Fruit fly (Drosophila melanogaster) whole organism, embryonic: ENCODE measurements around the gene obst-B.

Experiments
- Adf1 ChIP-seq: fragments of 200-800 bp; sonication (Bioruptor generic); IDR thresholded peaks from 2 replicates; pipeline ENCODE4 v1.3.6; 2022; ENCODE audit warnings: missing biosample characterization, missing genetic modification characterization
- CG11247 ChIP-seq: fragments of 200-800 bp; sonication (Bioruptor generic); IDR thresholded peaks from 2 replicates; pipeline ENCODE4 v1.3.6; 2022; ENCODE audit warnings: missing biosample characterization, missing genetic modification characterization
- CG11560 ChIP-seq: fragments of 200-800 bp; sonication (Bioruptor generic); IDR thresholded peaks from 3 replicates; pipeline ENCODE4 v1.3.6; 2022; ENCODE audit warnings: missing biosample characterization, missing genetic modification characterization
- CG12219 ChIP-seq: fragments of 200-800 bp; sonication (Bioruptor generic); optimal IDR thresholded peaks from 3 replicates; lab custom pipeline; 2018; ENCODE audit warnings: missing biosample characterization, mild to moderate bottlenecking, missing genetic modification characterization
- CG12236 ChIP-seq: fragments of 200-800 bp; sonication (Bioruptor generic); optimal IDR thresholded peaks from 2 replicates; lab custom pipeline; 2016; ENCODE audit warnings: missing biosample characterization, missing genetic modification characterization
- CG13424 ChIP-seq: fragments of 200-800 bp; sonication (Bioruptor generic); optimal IDR thresholded peaks from 2 replicates; lab custom pipeline; 2019; ENCODE audit warnings: missing biosample characterization, mild to moderate bottlenecking, missing genetic modification characterization, moderate library complexity
- CG14441 ChIP-seq: fragments of 200-800 bp; sonication (Bioruptor generic); IDR thresholded peaks from 2 replicates; pipeline ENCODE4 v1.3.6; 2022; ENCODE audit warnings: missing biosample characterization, missing genetic modification characterization
- CG17802 ChIP-seq: fragments of 200-800 bp; sonication (Bioruptor generic); optimal IDR thresholded peaks from 2 replicates; lab custom pipeline; 2018; ENCODE audit warnings: missing biosample characterization, mild to moderate bottlenecking, missing genetic modification characterization, moderate library complexity
- CG18476 ChIP-seq: fragments of 200-800 bp; sonication (Bioruptor generic); optimal IDR thresholded peaks from 2 replicates; lab custom pipeline; 2016; ENCODE audit warnings: missing biosample characterization, mild to moderate bottlenecking, missing genetic modification characterization
- CG2120 ChIP-seq: fragments of 200-800 bp; sonication (Bioruptor generic); optimal IDR thresholded peaks from 3 replicates; lab custom pipeline; 2016; ENCODE audit warnings: missing biosample characterization, missing genetic modification characterization
- CG2129 ChIP-seq: fragments of 200-800 bp; sonication (Bioruptor generic); IDR thresholded peaks from 2 replicates; pipeline ENCODE4 v1.3.6; 2022; ENCODE audit warnings: missing biosample characterization, missing genetic modification characterization; ENCODE audit not compliant: partially characterized antibody
- CG31441 ChIP-seq: fragments of 200-800 bp; sonication (Bioruptor generic); IDR thresholded peaks from 2 replicates; pipeline ENCODE4 v1.3.6; 2022; ENCODE audit warnings: missing biosample characterization, missing genetic modification characterization
- CG3407 ChIP-seq: fragments of 200-800 bp; sonication (Bioruptor generic); optimal IDR thresholded peaks from 2 replicates; lab custom pipeline; 2018; ENCODE audit warnings: missing biosample characterization, mild to moderate bottlenecking, missing genetic modification characterization
- CG3995 ChIP-seq: fragments of 200-800 bp; sonication (Bioruptor generic); optimal IDR thresholded peaks from 3 replicates; lab custom pipeline; 2016; ENCODE audit warnings: missing biosample characterization, missing genetic modification characterization
- CG6765 ChIP-seq: fragments of 200-800 bp; sonication (Bioruptor generic); optimal IDR thresholded peaks from 3 replicates; lab custom pipeline; 2017; ENCODE audit warnings: missing biosample characterization, mild to moderate bottlenecking, missing genetic modification characterization
- CG6813 ChIP-seq: fragments of 200-800 bp; sonication (Bioruptor generic); optimal IDR thresholded peaks from 2 replicates; lab custom pipeline; 2017; ENCODE audit warnings: missing biosample characterization, missing genetic modification characterization, mild to moderate bottlenecking, moderate library complexity, missing genetic modification reagents
- CTCF ChIP-seq: fragments of 200-800 bp; sonication (Bioruptor generic); optimal IDR thresholded peaks from 2 replicates; lab custom pipeline; 2017; ENCODE audit warnings: missing biosample characterization, mild to moderate bottlenecking, missing genetic modification characterization, moderate library complexity
- CoRest ChIP-seq: fragments of 200-800 bp; sonication (Bioruptor generic); optimal IDR thresholded peaks from 3 replicates; lab custom pipeline; 2018; ENCODE audit warnings: missing biosample characterization, mild to moderate bottlenecking, missing genetic modification characterization, moderate library complexity
- D19B ChIP-seq: fragments of 200-800 bp; sonication (Bioruptor generic); optimal IDR thresholded peaks from 2 replicates; lab custom pipeline; 2017; ENCODE audit warnings: missing biosample characterization, mild to moderate bottlenecking, missing genetic modification characterization
- Doc2 ChIP-seq: fragments of 200-800 bp; sonication (Bioruptor generic); IDR thresholded peaks from 2 replicates; pipeline ENCODE4 v1.3.6; 2022; ENCODE audit warnings: missing biosample characterization, missing genetic modification characterization
- Drgx ChIP-seq: fragments of 200-800 bp; sonication (Bioruptor generic); IDR thresholded peaks from 2 replicates; pipeline ENCODE4 v1.3.6; 2022; ENCODE audit warnings: missing biosample characterization, missing genetic modification characterization
- HLH4C ChIP-seq: fragments of 200-800 bp; sonication (Bioruptor generic); IDR thresholded peaks from 3 replicates; pipeline ENCODE4 v1.3.6; 2022; ENCODE audit warnings: missing biosample characterization, missing genetic modification characterization; ENCODE audit not compliant: partially characterized antibody
- HLH54F ChIP-seq: fragments of 200-800 bp; sonication (Bioruptor generic); optimal IDR thresholded peaks from 3 replicates; lab custom pipeline; 2016; ENCODE audit warnings: missing biosample characterization, missing genetic modification characterization
- NfI ChIP-seq: fragments of 200-800 bp; sonication (Bioruptor generic); optimal IDR thresholded peaks from 3 replicates; lab custom pipeline; 2018; ENCODE audit warnings: missing biosample characterization, mild to moderate bottlenecking, missing genetic modification characterization, moderate library complexity
- Sox102F ChIP-seq: fragments of 200-800 bp; sonication (Bioruptor generic); optimal IDR thresholded peaks from 2 replicates; lab custom pipeline; 2018; ENCODE audit warnings: missing biosample characterization, mild to moderate bottlenecking, missing genetic modification characterization, moderate library complexity
- Tbp ChIP-seq: fragments of >200 bp; optimal IDR thresholded peaks from 2 replicates; lab custom pipeline; 2018; ENCODE audit warnings: missing biosample characterization, missing genetic modification characterization
- Trl ChIP-seq, 3 experiments: fragments of >200 bp in 2 of 3; fragments of 200-800 bp in 1 of 3; sonication (Bioruptor generic) in 1 of 3; optimal IDR thresholded peaks; 2 replicates in 1 of 3; 3 replicates in 2 of 3; lab custom pipeline; 2016 to 2017; ENCODE audit warnings: missing biosample characterization in 1 of 3, missing genetic modification characterization in 1 of 3
- abd-A ChIP-seq: fragments of 200-800 bp; sonication (Bioruptor generic); optimal IDR thresholded peaks from 3 replicates; lab custom pipeline; 2019; ENCODE audit warnings: missing biosample characterization, mild to moderate bottlenecking, missing genetic modification characterization, moderate library complexity
- al ChIP-seq: fragments of 200-800 bp; sonication (Bioruptor generic); IDR thresholded peaks from 2 replicates; pipeline ENCODE4 v1.3.6; 2022; ENCODE audit warnings: missing biosample characterization, missing genetic modification characterization
- bsh ChIP-seq, 2 experiments: fragments of 200-800 bp; sonication (Bioruptor generic); optimal IDR thresholded peaks; 2 replicates each; lab custom pipeline; 2017 to 2018; ENCODE audit warnings: mild to moderate bottlenecking in 2 of 2, missing biosample characterization in 2 of 2, missing genetic modification characterization in 2 of 2, moderate library complexity in 1 of 2
- cad ChIP-seq: fragments of >200 bp; optimal IDR thresholded peaks from 2 replicates; lab custom pipeline; 2017; ENCODE audit warnings: missing biosample characterization, missing genetic modification characterization
- crol ChIP-seq: fragments of 200-800 bp; sonication (Bioruptor generic); IDR thresholded peaks from 2 replicates; pipeline ENCODE4 v1.3.6; 2022; ENCODE audit warnings: missing biosample characterization, missing genetic modification characterization
- crp ChIP-seq, 2 experiments: fragments of 200-800 bp; sonication (Bioruptor generic); optimal IDR thresholded peaks; 2 replicates in 1 of 2; 3 replicates in 1 of 2; lab custom pipeline; 2017; ENCODE audit warnings: missing biosample characterization in 2 of 2, missing genetic modification characterization in 2 of 2, mild to moderate bottlenecking in 1 of 2, moderate library complexity in 1 of 2
- fd102C ChIP-seq: fragments of 200-800 bp; sonication (Bioruptor generic); optimal IDR thresholded peaks from 2 replicates; lab custom pipeline; 2018; ENCODE audit warnings: missing biosample characterization, mild to moderate bottlenecking, missing genetic modification characterization, moderate library complexity
- her ChIP-seq: fragments of 200-800 bp; sonication (Bioruptor generic); optimal IDR thresholded peaks from 2 replicates; lab custom pipeline; 2016; ENCODE audit warnings: missing biosample characterization, missing genetic modification characterization
- hkb ChIP-seq, 2 experiments: fragments of 200-800 bp in 1 of 2; fragments of >200 bp in 1 of 2; sonication (Bioruptor generic) in 1 of 2; IDR thresholded peaks in 1 of 2; optimal IDR thresholded peaks in 1 of 2; 2 replicates each; pipeline versions ENCODE4 v1.3.6 to Lab custom; 2017 to 2022; ENCODE audit warnings: missing biosample characterization in 1 of 2, missing genetic modification characterization in 1 of 2
- jing ChIP-seq: fragments of 200-800 bp; sonication (Bioruptor generic); optimal IDR thresholded peaks from 2 replicates; lab custom pipeline; 2018; ENCODE audit warnings: missing biosample characterization, mild to moderate bottlenecking, missing genetic modification characterization
- lilli ChIP-seq: fragments of 200-800 bp; sonication (Bioruptor generic); optimal IDR thresholded peaks from 3 replicates; lab custom pipeline; 2016; ENCODE audit warnings: missing biosample characterization, missing genetic modification characterization
- lmd ChIP-seq: fragments of 200-800 bp; sonication (Bioruptor generic); IDR thresholded peaks from 2 replicates; pipeline ENCODE4 v1.3.6; 2022; ENCODE audit warnings: missing biosample characterization, missing genetic modification characterization
- nmo ChIP-seq: fragments of 200-800 bp; sonication (Bioruptor generic); optimal IDR thresholded peaks from 2 replicates; lab custom pipeline; 2018; ENCODE audit warnings: missing biosample characterization, mild to moderate bottlenecking, missing genetic modification characterization, moderate library complexity
- org-1 ChIP-seq: fragments of 200-800 bp; sonication (Bioruptor generic); optimal IDR thresholded peaks from 2 replicates; lab custom pipeline; 2017; ENCODE audit warnings: missing biosample characterization, missing genetic modification characterization
- pros ChIP-seq: fragments of 200-800 bp; sonication (Bioruptor generic); optimal IDR thresholded peaks from 3 replicates; lab custom pipeline; 2019; ENCODE audit warnings: missing biosample characterization, mild to moderate bottlenecking, missing genetic modification characterization, moderate library complexity
- ro ChIP-seq: fragments of 200-800 bp; sonication (Bioruptor generic); IDR thresholded peaks from 2 replicates; pipeline ENCODE4 v1.3.6; 2022; ENCODE audit warnings: missing biosample characterization, missing genetic modification characterization
- sc ChIP-seq, 3 experiments: fragments of >200 bp in 2 of 3; fragments of 200-800 bp in 1 of 3; sonication (Bioruptor generic) in 1 of 3; optimal IDR thresholded peaks; 2 replicates in 2 of 3; 3 replicates in 1 of 3; lab custom pipeline; 2017; ENCODE audit warnings: mild to moderate bottlenecking in 1 of 3, missing biosample characterization in 1 of 3, missing genetic modification characterization in 1 of 3, missing genetic modification reagents in 1 of 3
- sens ChIP-seq: fragments of 200-800 bp; sonication (Bioruptor generic); peaks from one replicate; lab custom pipeline; 2016; ENCODE audit warnings: missing biosample characterization, missing genetic modification characterization
- sisA ChIP-seq: fragments of 200-800 bp; sonication (Bioruptor generic); IDR thresholded peaks from 2 replicates; pipeline ENCODE4 v1.3.6; 2022; ENCODE audit warnings: missing biosample characterization, missing genetic modification characterization
- slp2 ChIP-seq: fragments of 200-800 bp; sonication (Bioruptor generic); optimal IDR thresholded peaks from 2 replicates; lab custom pipeline; 2016; ENCODE audit warnings: missing biosample characterization, missing genetic modification characterization
- sqz ChIP-seq: fragments of 200-800 bp; sonication (Bioruptor generic); optimal IDR thresholded peaks from 3 replicates; lab custom pipeline; 2018; ENCODE audit warnings: missing biosample characterization, mild to moderate bottlenecking, missing genetic modification characterization

Gene obst-B

DNA sequence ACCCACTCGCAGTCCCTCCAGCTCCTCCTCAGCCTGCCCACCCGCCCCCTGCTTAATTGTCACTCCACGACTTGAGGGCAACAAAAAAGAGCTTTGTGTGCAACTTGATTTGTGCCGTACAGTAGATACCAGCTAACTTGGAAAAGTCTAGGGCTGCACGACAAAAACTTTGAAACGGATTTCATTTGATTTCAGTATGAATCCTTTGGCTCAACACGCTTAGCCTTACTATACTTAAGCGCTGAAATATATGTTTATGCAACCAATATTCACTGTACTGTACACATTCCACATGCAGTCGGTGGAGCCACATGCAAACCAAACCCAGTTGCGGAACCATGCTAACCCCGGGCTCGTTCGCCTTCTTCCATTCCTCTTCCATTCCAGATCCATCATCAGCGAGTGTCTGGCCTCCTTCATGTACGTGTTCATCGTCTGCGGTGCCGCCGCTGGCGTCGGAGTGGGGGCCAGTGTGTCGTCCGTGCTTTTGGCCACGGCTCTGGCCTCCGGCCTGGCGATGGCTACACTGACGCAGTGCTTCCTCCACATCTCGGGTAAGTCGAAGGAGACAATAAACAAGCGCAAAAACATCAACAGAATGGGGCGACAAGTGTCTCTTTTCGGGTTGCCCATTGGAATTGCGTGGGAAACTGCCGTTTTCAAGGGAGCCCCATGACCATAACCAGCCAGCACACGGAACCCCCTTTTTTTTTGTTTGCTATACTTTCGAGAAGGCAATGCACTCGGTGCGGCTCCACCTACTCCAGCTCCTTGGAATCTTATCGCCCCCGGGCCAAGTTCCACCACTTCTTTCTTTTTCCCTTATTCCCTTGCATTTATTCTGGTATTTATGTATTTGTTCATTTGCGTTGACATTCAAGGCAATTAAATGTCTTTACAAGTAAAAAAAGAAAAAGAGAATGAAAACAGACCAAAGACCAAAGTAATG lies 45.8 kb upstream of the obst-B start (continued):
- TF ChIP-seq CoRest (tag; lab: Kevin White, UChicago) (no peak), Adf1 (GFP tag; lab: Robert Waterston, UW) (no peak), CG3995 (GFP tag; lab: Kevin White, UChicago) (no peak), sqz (GFP tag; lab: Kevin White, UChicago) (no peak), CG11247 (peak; percentile 53; the same call in 1 of the 2 replicates), Doc2 (no peak), HLH54F (GFP tag; lab: Kevin White, UChicago) (no peak), CG18476 (GFP tag; lab: Kevin White, UChicago) (no peak), CG3407 (GFP tag; lab: Kevin White, UChicago) (peak; percentile 1), her (GFP tag; lab: Kevin White, UChicago) (no peak), lilli (GFP tag; lab: Kevin White, UChicago) (peak; percentile 26), sisA (GFP tag; lab: Robert Waterston, UW) (peak; percentile 82), abd-A (tag; lab: Kevin White, UChicago) (no peak), fd102C (GFP tag; lab: Kevin White, UChicago) (no peak), slp2 (GFP tag; lab: Kevin White, UChicago) (peak; percentile 16), Sox102F (GFP tag; lab: Kevin White, UChicago) (peak; percentile 72), hkb (optimal IDR thresholded peaks at IDR 0.05; lab: Kevin White, UChicago) (no peak), hkb (GFP tag; IDR thresholded peaks at IDR 0.05; lab: Robert Waterston, UW) (peak; percentile 63), jing (peak; percentile 65), al (GFP tag; lab: Robert Waterston, UW) (no peak), CG11560 (0 out of 3 replicates have a peak, but pooled peaks have one; percentile 11), CG6813 (GFP tag; lab: Kevin White, UChicago) (peak; percentile 55), CG2129 (GFP tag; lab: Robert Waterston, UW) (no peak), CG2120 (no peak), Drgx (peak; percentile 94), CG31441 (GFP tag; lab: Robert Waterston, UW) (peak; percentile 68), sc (optimal IDR thresholded peaks at IDR 0.05; lab: Kevin White, UChicago) (no peak), sc (GFP tag; optimal IDR thresholded peaks at IDR 0.05; lab: Kevin White, UChicago) (peak; percentile 9), Trl (optimal IDR thresholded peaks at IDR 0.05; lab: Kevin White, UChicago) (no peak), Trl (GFP tag; optimal IDR thresholded peaks at IDR 0.05; lab: Kevin White, UChicago) (peak; percentile 11), CG12236 (GFP tag; lab: Kevin White, UChicago) (no peak), lmd (GFP tag; lab: Robert Waterston, UW) (peak; percentile 65), Tbp (no peak), CG14441 (GFP tag; lab: Robert Waterston, UW) (peak; percentile 64), cad (no peak), CTCF (no peak), ro (GFP tag; lab: Robert Waterston, UW) (no peak), pros (GFP tag; lab: Kevin White, UChicago) (peak; percentile 81), CG12219 (GFP tag; lab: Kevin White, UChicago) (peak; percentile 52), NfI (GFP tag; lab: Kevin White, UChicago) (peak; percentile 47), nmo (GFP tag; lab: Kevin White, UChicago) (peak; percentile 76), crp (GFP tag; optimal IDR thresholded peaks at IDR 0.05; lab: Kevin White, UChicago) (no peak), sens (GFP tag; lab: Kevin White, UChicago) (peak; percentile 94), CG6765 (no peak), HLH4C (GFP tag; lab: Robert Waterston, UW) (no peak), bsh (GFP tag; optimal IDR thresholded peaks at IDR 0.05; lab: Kevin White, UChicago) (peak; percentile 79 to 83), D19B (GFP tag; lab: Kevin White, UChicago) (no peak), org-1 (peak; percentile 37), CG17802 (tag; lab: Kevin White, UChicago) (peak; percentile 55), crol (no peak), CG13424 (tag; lab: Kevin White, UChicago) (peak; percentile 34)
